Worm (Caenorhabditis elegans) whole organism, early embryonic: Measurements from ENCODE around the gene hlh-14.
A peak's percentile ranks its signal among the peaks of the same experiment; 100 is the strongest.
"Not testable (repeated sequence)": the region's sequence is repeated elsewhere in the genome, so short reads cannot be mapped to it uniquely, and the experiment has no call there.

Experiments used
- B0310.2 ChIP-seq: sonication (generic microtip); optimal IDR thresholded peaks from 2 replicates; lab custom pipeline; 2016; ENCODE audit warnings: mild to moderate bottlenecking, missing genetic modification characterization, missing compliant biosample characterization
- F13C5.2 ChIP-seq: sonication (generic microtip); optimal IDR thresholded peaks from 2 replicates; lab custom pipeline; 2017; ENCODE audit warnings: mild to moderate bottlenecking, missing genetic modification characterization, inconsistent platforms, missing compliant biosample characterization
- aly-1 ChIP-seq: sonication (generic microtip); optimal IDR thresholded peaks from 2 replicates; lab custom pipeline; 2016; ENCODE audit warnings: missing genetic modification characterization, missing compliant biosample characterization
- ama-1 ChIP-seq: fragments of 150-350 bp; optimal IDR thresholded peaks from 2 replicates; lab custom pipeline; 2014
- ceh-13 ChIP-seq: fragments of 200-800 bp; sonication (Bioruptor generic); optimal IDR thresholded peaks from 2 replicates; lab custom pipeline; 2018; ENCODE audit warnings: mild to moderate bottlenecking, missing genetic modification characterization, missing compliant biosample characterization
- ceh-36 ChIP-seq: sonication (generic microtip); optimal IDR thresholded peaks from 2 replicates; lab custom pipeline; 2016; ENCODE audit warnings: missing genetic modification characterization, inconsistent platforms, missing compliant biosample characterization
- ets-7 ChIP-seq: sonication (generic microtip); optimal IDR thresholded peaks from 2 replicates; lab custom pipeline; 2016; ENCODE audit warnings: missing genotype, missing genetic modification characterization, missing compliant biosample characterization
- flt-1 ChIP-seq: fragments of 200-800 bp; sonication (Bioruptor generic); IDR thresholded peaks from 2 replicates; pipeline ENCODE4 v1.3.6; 2022; ENCODE audit warnings: missing genetic modification characterization, missing compliant biosample characterization
- hmbx-1 ChIP-seq: sonication (generic microtip); optimal IDR thresholded peaks from 2 replicates; lab custom pipeline; 2016; ENCODE audit warnings: mild to moderate bottlenecking, missing genetic modification characterization, missing compliant biosample characterization
- hmg-4 ChIP-seq: fragments of 200-800 bp; sonication (Bioruptor generic); optimal IDR thresholded peaks from 2 replicates; lab custom pipeline; 2018; ENCODE audit warnings: mild to moderate bottlenecking, missing genetic modification characterization, missing compliant biosample characterization
- hnd-1 ChIP-seq: sonication (generic microtip); optimal IDR thresholded peaks from 2 replicates; lab custom pipeline; 2016; ENCODE audit warnings: missing genetic modification characterization, missing compliant biosample characterization
- pes-1 ChIP-seq: fragments of 200-800 bp; sonication (Bioruptor generic); IDR thresholded peaks from 2 replicates; pipeline ENCODE4 v1.3.6; 2022; ENCODE audit warnings: missing genetic modification reagents, missing genetic modification characterization, missing compliant biosample characterization
- scrt-1 ChIP-seq: fragments of 200-800 bp; sonication (Bioruptor generic); IDR thresholded peaks from 2 replicates; pipeline ENCODE4 v1.3.6; 2022; ENCODE audit warnings: missing genetic modification characterization, missing compliant biosample characterization
- sea-1 ChIP-seq: fragments of 200-800 bp; sonication (Bioruptor generic); conservative IDR thresholded peaks from 2 replicates; pipeline ENCODE4 v1.3.6; 2022; ENCODE audit warnings: missing genetic modification characterization, missing compliant biosample characterization
- tbx-11 ChIP-seq: fragments of 200-800 bp; sonication (Bioruptor generic); IDR thresholded peaks from 2 replicates; pipeline ENCODE4 v1.3.6; 2022; ENCODE audit warnings: missing genetic modification characterization, missing compliant biosample characterization
- tbx-37 ChIP-seq: fragments of 200-800 bp; sonication (Bioruptor generic); conservative IDR thresholded peaks from 2 replicates; pipeline ENCODE4 v1.3.6; 2022; ENCODE audit warnings: missing genetic modification reagents, missing genetic modification characterization, missing compliant biosample characterization
- tra-4 ChIP-seq: sonication (generic microtip); optimal IDR thresholded peaks from 2 replicates; lab custom pipeline; 2017; ENCODE audit warnings: missing genetic modification characterization, missing compliant biosample characterization

hlh-14 gene

ce11 chrII:5772547-5773142 is 34.0 kb upstream of the hlh-14 start:
- TF ChIP-seq tbx-37 (GFP tag; lab: Robert Waterston, UW) (peak; percentile 64), aly-1 (tag; lab: Kevin White, UChicago) (no peak), hmbx-1 (tag; lab: Kevin White, UChicago) (no peak), F13C5.2 (tag; lab: Kevin White, UChicago) (peak; percentile 66), ceh-13 (GFP tag; lab: Kevin White, UChicago) (peak; percentile 38), sea-1 (no peak), B0310.2 (tag; lab: Kevin White, UChicago) (peak; percentile 47), tbx-11 (GFP tag; lab: Robert Waterston, UW) (peak; percentile 78), ets-7 (no peak), ama-1 (no peak), hmg-4 (peak; percentile 62), flt-1 (GFP tag; lab: Robert Waterston, UW) (peak; percentile 56; the same call in 1 of the 2 replicates), tra-4 (tag; lab: Kevin White, UChicago) (no peak), ceh-36 (tag; lab: Kevin White, UChicago) (peak; percentile 89), hnd-1 (tag; lab: Kevin White, UChicago) (peak; percentile 59), scrt-1 (GFP tag; lab: Robert Waterston, UW) (peak; percentile 75), pes-1 (GFP tag; lab: Robert Waterston, UW) (peak; percentile 78)

ce11 chrII:5768274-5768820 is 29.7 kb upstream of the hlh-14 start:
- TF ChIP-seq flt-1 (GFP tag; lab: Robert Waterston, UW) = no peak
- TF ChIP-seq scrt-1 (GFP tag; lab: Robert Waterston, UW) = no peak
- no peak for TF ChIP-seq ets-7
- TF ChIP-seq hmbx-1 (tag; lab: Kevin White, UChicago) = no peak
- no peak for TF ChIP-seq B0310.2 (tag; lab: Kevin White, UChicago)
- no peak for TF ChIP-seq tbx-37 (GFP tag; lab: Robert Waterston, UW)
- TF ChIP-seq hnd-1 (tag; lab: Kevin White, UChicago) = no peak
- no peak for TF ChIP-seq aly-1 (tag; lab: Kevin White, UChicago)
- TF ChIP-seq hmg-4 = no peak

- TF ChIP-seq pes-1 (GFP tag; lab: Robert Waterston, UW) (no peak), ets-7 (no peak), sea-1 (no peak), B0310.2 (tag; lab: Kevin White, UChicago) (no peak), ceh-13 (GFP tag; lab: Kevin White, UChicago) (no peak), hnd-1 (tag; lab: Kevin White, UChicago) (no peak), tbx-11 (GFP tag; lab: Robert Waterston, UW) (no peak), F13C5.2 (tag; lab: Kevin White, UChicago) (no peak), ama-1 (no peak), flt-1 (GFP tag; lab: Robert Waterston, UW) (no peak), hmg-4 (no peak), aly-1 (tag; lab: Kevin White, UChicago) (no peak), ceh-36 (tag; lab: Kevin White, UChicago) (no peak), tbx-37 (GFP tag; lab: Robert Waterston, UW) (no peak)
These were observed 26.6 kb upstream of the hlh-14 start, which contains the start of gene ifb-1 for ce11 chrII:5765318-5765717. TSS of gene ifb-1 (plus strand) at chrII:5765618.

- not testable (repeated sequence) for TF ChIP-seq B0310.2 (tag; lab: Kevin White, UChicago); scrt-1 (GFP tag; lab: Robert Waterston, UW); flt-1 (GFP tag; lab: Robert Waterston, UW)
These were observed 19.0 kb upstream of the hlh-14 start, which contains the start of the genes F10C1.3 and F10C1.23 for ce11 chrII:5757656-5758055. TSS of gene F10C1.3 (minus strand) at chrII:5757756. TSS of gene F10C1.23 (plus strand) at chrII:5758040.

ce11 chrII:5754168-5754567 is 15.5 kb upstream of the hlh-14 start, which contains the start of gene F10C1.8:
TSS of gene F10C1.8 (plus strand) at chrII:5754468.
- TF ChIP-seq tbx-11 (GFP tag; lab: Robert Waterston, UW) (no peak), F13C5.2 (tag; lab: Kevin White, UChicago) (no peak)

- TF ChIP-seq tbx-37 (GFP tag; lab: Robert Waterston, UW) = no peak
- no peak for TF ChIP-seq scrt-1 (GFP tag; lab: Robert Waterston, UW)
- TF ChIP-seq aly-1 (tag; lab: Kevin White, UChicago) = no peak
- no peak for TF ChIP-seq flt-1 (GFP tag; lab: Robert Waterston, UW)
- TF ChIP-seq B0310.2 (tag; lab: Kevin White, UChicago) = no peak
- TF ChIP-seq ceh-13 (GFP tag; lab: Kevin White, UChicago) = no peak
- TF ChIP-seq sea-1 = no peak
- no peak for TF ChIP-seq ceh-36 (tag; lab: Kevin White, UChicago)
- no peak for TF ChIP-seq pes-1 (GFP tag; lab: Robert Waterston, UW)
- no peak for TF ChIP-seq hmbx-1 (tag; lab: Kevin White, UChicago)
These were observed 12.7 kb upstream of the hlh-14 start for ce11 chrII:5751353-5751752.

- TF ChIP-seq tra-4 (tag; lab: Kevin White, UChicago) (no peak), ceh-36 (tag; lab: Kevin White, UChicago) (no peak), ama-1 (no peak), tbx-37 (GFP tag; lab: Robert Waterston, UW) (no peak), ceh-13 (GFP tag; lab: Kevin White, UChicago) (no peak), hnd-1 (tag; lab: Kevin White, UChicago) (no peak), F13C5.2 (tag; lab: Kevin White, UChicago) (no peak), flt-1 (GFP tag; lab: Robert Waterston, UW) (no peak)
These were observed 11.1 kb upstream of the hlh-14 start, which contains the start of gene ifb-2 for ce11 chrII:5749733-5750238. TSS of gene ifb-2 (plus strand) at chrII:5750188.
